Worm (Caenorhabditis elegans): ENCODE results near the gene fbxa-133.

Gene fbxa-133

DNA sequence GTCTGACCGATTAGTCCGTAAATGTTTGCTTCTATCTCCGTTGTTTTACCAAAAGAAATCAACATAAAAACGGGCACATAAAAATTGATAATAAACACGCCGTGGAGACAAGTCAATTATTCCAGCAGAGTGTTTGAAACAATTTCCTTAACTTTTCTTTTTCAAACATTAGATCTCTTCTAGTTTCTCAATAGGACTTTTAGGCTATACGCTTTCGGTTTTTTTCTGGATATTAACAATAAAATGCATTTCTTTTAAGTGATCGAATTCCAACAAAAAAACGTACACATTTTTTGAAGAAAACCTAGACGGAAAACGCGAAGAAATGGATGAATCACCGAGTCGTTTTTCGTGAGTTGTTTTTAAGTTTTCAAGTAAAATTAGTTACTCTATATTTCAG lies 25.6 kb upstream of the fbxa-133 start, which contains the start of gene fbxa-172:
Gene fbxa-172 (plus strand): TSS at position 301 of the 400 bp plus-strand sequence.
- TF ChIP-seq attf-6 (GFP tag; IDR thresholded peaks at IDR 0.05) (no peak), egrh-3 (GFP tag; IDR thresholded peaks at IDR 0.05) (no peak)

DNA sequence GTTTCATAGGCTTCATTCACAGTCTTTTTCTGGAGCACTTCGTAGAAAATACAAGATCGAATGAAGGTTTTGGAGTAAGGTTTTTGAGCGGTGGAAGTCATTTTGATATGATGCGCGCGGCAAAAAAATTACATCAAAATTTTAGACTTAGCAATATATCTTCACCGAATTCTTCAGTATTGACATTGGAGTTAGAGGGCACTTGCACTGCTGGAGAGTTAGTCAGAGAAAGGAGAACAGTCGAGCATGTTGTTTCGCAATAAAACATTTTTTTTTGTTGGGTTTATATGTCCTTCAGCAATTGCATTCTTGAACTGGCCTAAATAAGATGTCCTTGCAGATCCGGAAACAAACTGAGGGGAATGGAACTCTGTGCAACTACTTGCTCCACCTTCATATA lies 18.7 kb upstream of the fbxa-133 start, which contains the start of gene fbxa-171:
Gene fbxa-171 (minus strand): TSS at position 101 of the 400 bp plus-strand sequence.
- TF ChIP-seq C06A6.2 (GFP tag; conservative IDR thresholded peaks at IDR 0.05) (no peak), F55B11.4 (tag; optimal IDR thresholded peaks at IDR 0.05; ENCODE audit: borderline replicate concordance, insufficient read depth) (no peak), F52B5.7 (tag; optimal IDR thresholded peaks at IDR 0.05) (no peak), zim-3 (tag; optimal IDR thresholded peaks at IDR 0.05) (no peak), K11D2.4 (GFP tag; IDR thresholded peaks at IDR 0.05) (no peak), mcd-1 (GFP tag; IDR thresholded peaks at IDR 0.05) (no peak), nfyb-1 (GFP tag; IDR thresholded peaks at IDR 0.05) (no peak), hmg-1.2 (GFP tag; IDR thresholded peaks at IDR 0.05) (no peak), tlf-1 (GFP tag; optimal IDR thresholded peaks at IDR 0.05) (no peak), lin-54 (GFP tag; optimal IDR thresholded peaks at IDR 0.05) (no peak), ekl-4 (GFP tag; IDR thresholded peaks at IDR 0.05) (no peak), ceh-40 (GFP tag; IDR thresholded peaks at IDR 0.05) (no peak), bed-2 (GFP tag; IDR thresholded peaks at IDR 0.05) (no peak), Y53F4B.3 (GFP tag; IDR thresholded peaks at IDR 0.05) (no peak), T26A5.8 (tag; optimal IDR thresholded peaks at IDR 0.05) (no peak)

DNA sequence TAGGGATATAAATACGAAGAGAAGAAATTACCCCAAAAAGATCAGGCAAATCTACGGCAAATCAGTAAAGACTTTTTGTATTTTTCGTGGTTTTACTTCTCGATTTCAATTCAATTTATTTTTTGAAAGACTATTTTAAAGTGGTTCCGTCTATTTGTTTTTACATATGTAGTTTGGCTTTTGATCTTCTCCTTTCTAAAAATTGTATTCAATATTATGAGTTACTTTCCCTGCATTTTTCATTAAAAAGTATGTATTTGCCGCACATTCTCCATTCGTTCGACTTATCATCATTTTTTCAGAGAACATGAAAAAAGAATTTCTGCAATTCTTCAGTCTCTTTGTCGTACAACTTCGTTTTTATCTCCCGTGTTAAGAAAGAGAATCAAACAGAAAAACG lies 17.7 kb upstream of the fbxa-133 start, which contains the start of gene C38D9.2:
Gene C38D9.2 (plus strand): TSS at position 301 of the 400 bp plus-strand sequence.
- TF ChIP-seq hsf-1 (GFP tag; IDR thresholded peaks at IDR 0.05) (no peak), F23B12.7 (tag; optimal IDR thresholded peaks at IDR 0.05; ENCODE audit: insufficient read depth) (no peak), akir-1 (GFP tag; optimal IDR thresholded peaks at IDR 0.05) (no peak), C17E4.6 (GFP tag; IDR thresholded peaks at IDR 0.05) (no peak), F37B4.10 (GFP tag; IDR thresholded peaks at IDR 0.05) (no peak), Y95B8A.8 (GFP tag; IDR thresholded peaks at IDR 0.05) (no peak), mes-4 (tag; optimal IDR thresholded peaks at IDR 0.05) (no peak), ztf-25 (GFP tag; IDR thresholded peaks at IDR 0.05) (no peak), F22D6.2 (tag; optimal IDR thresholded peaks at IDR 0.05) (no peak), egl-44 (GFP tag; IDR thresholded peaks at IDR 0.05) (no peak)

DNA sequence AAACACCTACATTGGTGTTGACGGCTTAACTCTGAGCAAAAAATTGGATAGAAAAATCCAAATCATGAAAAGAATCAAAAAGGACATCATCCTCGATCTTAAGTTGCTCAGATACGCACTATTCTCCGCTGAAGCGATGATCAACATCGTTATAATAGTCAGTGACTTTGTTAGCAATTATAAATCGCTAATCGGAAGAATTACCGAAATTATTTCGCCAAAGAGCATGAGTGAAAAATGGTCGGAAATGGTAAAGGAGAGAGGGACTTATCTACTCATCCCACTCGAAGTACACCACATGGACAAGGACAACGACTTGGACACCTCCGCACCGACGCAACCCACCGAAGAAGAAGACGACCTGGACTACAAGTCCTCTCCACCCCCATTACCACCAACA lies 4.6 kb upstream of the fbxa-133 start:
- TF ChIP-seq ceh-27 (GFP tag; optimal IDR thresholded peaks at IDR 0.05) (no peak), athp-1 (tag; optimal IDR thresholded peaks at IDR 0.05) (no peak), hrde-1 (tag; optimal IDR thresholded peaks at IDR 0.05; ENCODE audit: borderline replicate concordance) (no peak), ekl-4 (GFP tag; IDR thresholded peaks at IDR 0.05) (no peak), snpc-4 (GFP tag; optimal IDR thresholded peaks at IDR 0.05) (no peak), snpc-4 (tag; optimal IDR thresholded peaks at IDR 0.05) (no peak), tbp1 (GFP tag; optimal IDR thresholded peaks at IDR 0.05) (no peak), dox-1 (GFP tag; IDR thresholded peaks at IDR 0.05) (no peak), madf-8 (GFP tag; conservative IDR thresholded peaks at IDR 0.05) (no peak), lir-1 (GFP tag; conservative IDR thresholded peaks at IDR 0.05) (no peak), nhr-27 (tag; optimal IDR thresholded peaks at IDR 0.05) (no peak), atf-7 (tag; optimal IDR thresholded peaks at IDR 0.05) (no peak)
